Fruit fly (Drosophila melanogaster): Measurements from ENCODE around the gene CG17186.
A peak's percentile ranks its signal among the peaks of the same experiment; 100 is the strongest.

CG17186 gene

dm6 chr3R:19905932-19906439, 28.7 kb upstream of the CG17186 start (continued):
- TF ChIP-seq sug (tag; optimal IDR thresholded peaks at IDR 0.05) (peak; percentile 98), zfh1 (GFP tag; IDR thresholded peaks at IDR 0.05) (peak; percentile 81), CG11085 (GFP tag; IDR thresholded peaks at IDR 0.05) (no peak), wek (GFP tag; optimal IDR thresholded peaks at IDR 0.05) (no peak), ara (GFP tag; IDR thresholded peaks at IDR 0.05) (peak; percentile 72), CG7963 (GFP tag; IDR thresholded peaks at IDR 0.05; ENCODE audit: partially characterized antibody) (no peak), CG12236 (GFP tag; optimal IDR thresholded peaks at IDR 0.05) (peak; percentile 27), CG10959 (GFP tag; IDR thresholded peaks at IDR 0.05) (peak; percentile 29; the same call in 1 of the 2 replicates), Xrp1 (GFP tag; IDR thresholded peaks at IDR 0.05) (peak; percentile 89), CG13123 (GFP tag; optimal IDR thresholded peaks at IDR 0.05) (peak; percentile 70), Sox100B (GFP tag; optimal IDR thresholded peaks at IDR 0.05) (peak; percentile 55), gem (tag; optimal IDR thresholded peaks at IDR 0.05) (peak; percentile 82), CG1647 (GFP tag; optimal IDR thresholded peaks at IDR 0.05) (peak; percentile 75), gt (GFP tag; IDR thresholded peaks at IDR 0.05) (no peak), ro (GFP tag; IDR thresholded peaks at IDR 0.05) (peak; percentile 38; the same call in 1 of the 2 replicates), CG13624 (GFP tag; optimal IDR thresholded peaks at IDR 0.05) (peak; percentile 85), lab (GFP tag; optimal IDR thresholded peaks at IDR 0.05) (peak; percentile 92), sc (optimal IDR thresholded peaks at IDR 0.05) (no peak), sc (GFP tag; optimal IDR thresholded peaks at IDR 0.05) (peak; percentile 48), gcm2 (GFP tag; optimal IDR thresholded peaks at IDR 0.05) (peak; percentile 64), CG10366 (GFP tag; IDR thresholded peaks at IDR 0.05) (peak; percentile 83), Rfx (GFP tag; IDR thresholded peaks at IDR 0.05) (peak; percentile 92), CG18764 (GFP tag; optimal IDR thresholded peaks at IDR 0.05) (peak; percentile 28), CG13775 (GFP tag; optimal IDR thresholded peaks at IDR 0.05) (peak; percentile 74), chif (GFP tag; optimal IDR thresholded peaks at IDR 0.05) (peak; percentile 73 to 80), Ada2b (GFP tag; IDR thresholded peaks at IDR 0.05) (peak; percentile 78), CG4424 (GFP tag; optimal IDR thresholded peaks at IDR 0.05) (peak; percentile 62), CG32767 (GFP tag; IDR thresholded peaks at IDR 0.05) (peak; percentile 62; the same call in 1 of the 2 replicates), Fer1 (GFP tag; optimal IDR thresholded peaks at IDR 0.05) (peak; percentile 90), CrebB (tag; optimal IDR thresholded peaks at IDR 0.05) (peak; percentile 67), CG2678 (tag; optimal IDR thresholded peaks at IDR 0.05) (peak; percentile 83), CG34422 (GFP tag; IDR thresholded peaks at IDR 0.05) (peak; percentile 85), esg (GFP tag; conservative IDR thresholded peaks at IDR 0.05) (peak; percentile 77), C15 (GFP tag; IDR thresholded peaks at IDR 0.05) (peak; percentile 67; the same call in 2 of the 3 replicates), Nf-YA (GFP tag; IDR thresholded peaks at IDR 0.05) (peak; percentile 63), CG4854 (GFP tag; optimal IDR thresholded peaks at IDR 0.05) (peak; percentile 19), CG12071 (GFP tag; optimal IDR thresholded peaks at IDR 0.05) (peak; percentile 78), Chrac-16 (GFP tag; optimal IDR thresholded peaks at IDR 0.05) (peak; percentile 75), trem (tag; optimal IDR thresholded peaks at IDR 0.05) (peak; percentile 36), Sry-β (GFP tag; optimal IDR thresholded peaks at IDR 0.05) (no peak), CG16863 (GFP tag; optimal IDR thresholded peaks at IDR 0.05) (peak; percentile 82), sna (GFP tag; IDR thresholded peaks at IDR 0.05; ENCODE audit: partially characterized antibody) (no peak), CG4707 (GFP tag; optimal IDR thresholded peaks at IDR 0.05) (peak; percentile 98), ttk (GFP tag; IDR thresholded peaks at IDR 0.05) (peak; percentile 27), knrl (GFP tag; IDR thresholded peaks at IDR 0.05; ENCODE audit: partially characterized antibody) (0 out of 3 replicates have a peak, but pooled peaks have one; percentile 6), NC2β (GFP tag; optimal IDR thresholded peaks at IDR 0.05) (peak; percentile 48), CG4404 (GFP tag; IDR thresholded peaks at IDR 0.05) (peak; percentile 66), CG10321 (GFP tag; IDR thresholded peaks at IDR 0.05) (0 out of 2 replicates have a peak, but pooled peaks have one; percentile 26), org-1 (GFP tag; optimal IDR thresholded peaks at IDR 0.05) (peak; percentile 77), tna (GFP tag; IDR thresholded peaks at IDR 0.05; ENCODE audit: partially characterized antibody) (no peak), run (tag; optimal IDR thresholded peaks at IDR 0.05) (no peak)

All from whole organism, embryonic.